Worm (Caenorhabditis elegans) whole organism, early embryonic: ENCODE measurements around the gene F26F2.10.

Experiments used
- B0310.2 ChIP-seq: sonication (generic microtip); optimal IDR thresholded peaks from 2 replicates; lab custom pipeline; 2016; ENCODE audit warnings: mild to moderate bottlenecking, missing genetic modification characterization, missing compliant biosample characterization
- hmg-4 ChIP-seq: fragments of 200-800 bp; sonication (Bioruptor generic); optimal IDR thresholded peaks from 2 replicates; lab custom pipeline; 2018; ENCODE audit warnings: mild to moderate bottlenecking, missing genetic modification characterization, missing compliant biosample characterization
- hnd-1 ChIP-seq: sonication (generic microtip); optimal IDR thresholded peaks from 2 replicates; lab custom pipeline; 2016; ENCODE audit warnings: missing genetic modification characterization, missing compliant biosample characterization

DNA sequence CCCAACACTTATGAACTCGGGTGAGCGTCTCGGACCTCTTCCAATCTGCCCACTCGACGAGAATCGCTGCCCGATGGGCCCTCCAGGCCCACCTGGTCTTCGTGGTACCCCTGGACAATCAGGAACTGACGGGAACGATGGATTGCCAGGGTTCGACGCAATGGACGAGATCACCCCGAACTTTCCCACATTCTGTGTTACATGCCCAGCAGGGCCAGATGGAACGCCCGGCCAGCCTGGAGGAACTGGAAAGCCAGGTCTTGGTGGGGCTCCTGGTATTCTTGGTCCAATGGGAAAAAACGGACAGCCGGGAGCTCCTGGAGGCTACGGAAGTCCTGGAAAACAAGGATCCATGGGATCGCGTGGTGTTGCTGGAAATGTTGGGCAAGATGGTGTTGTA, 6.1 kb upstream of the F26F2.10 start:
- TF ChIP-seq hmg-4 (GFP tag; lab: Kevin White, UChicago) (no peak), hnd-1 (tag; lab: Kevin White, UChicago) (no peak), B0310.2 (tag; lab: Kevin White, UChicago) (no peak)
